Worm (Caenorhabditis elegans) whole organism, L1 larva: ENCODE measurements around the gene tub-1.

Source experiments
- aha-1 ChIP-seq: fragments of 150-350 bp; optimal IDR thresholded peaks from 2 replicates; lab custom pipeline; 2014; ENCODE audit warnings: missing biosample characterization, missing genetic modification characterization
- alr-1 ChIP-seq: fragments of 200-800 bp; sonication (Bioruptor generic); optimal IDR thresholded peaks from 2 replicates; lab custom pipeline; 2018; ENCODE audit warnings: borderline replicate concordance, mild to moderate bottlenecking, missing genetic modification characterization, missing compliant biosample characterization
- blmp-1 ChIP-seq: fragments of 150-350 bp; optimal IDR thresholded peaks from 2 replicates; lab custom pipeline; 2014; ENCODE audit warnings: missing biosample characterization, missing genetic modification characterization
- ceh-8 ChIP-seq: fragments of 200-800 bp; sonication (Bioruptor generic); optimal IDR thresholded peaks from 2 replicates; lab custom pipeline; 2018; ENCODE audit warnings: mild to moderate bottlenecking, missing genetic modification characterization, moderate library complexity, missing compliant biosample characterization
- ces-1 ChIP-seq: fragments of 150-350 bp; optimal IDR thresholded peaks from 2 replicates; lab custom pipeline; 2014; ENCODE audit warnings: missing biosample characterization, missing genetic modification reagents, missing genetic modification characterization
- dpl-1 ChIP-seq, 3 experiments: fragments of 150-350 bp in 2 of 3; sonication (generic microtip) in 1 of 3; optimal IDR thresholded peaks; 2 replicates each; lab custom pipeline; 2014 to 2017; ENCODE audit warnings: missing biosample characterization in 3 of 3, missing genetic modification characterization in 3 of 3, missing genetic modification reagents in 3 of 3
- dsc-1 ChIP-seq: sonication (generic microtip); optimal IDR thresholded peaks from 2 replicates; lab custom pipeline; 2016; ENCODE audit warnings: mild to moderate bottlenecking, missing genetic modification characterization, missing compliant biosample characterization
- efl-1 ChIP-seq, 4 experiments: fragments of 150-350 bp; optimal IDR thresholded peaks in 3 of 4; peaks in 1 of 4; 1 replicate in 1 of 4; 2 replicates in 3 of 4; lab custom pipeline; 2014; ENCODE audit warnings: missing biosample characterization in 2 of 4, missing genetic modification characterization in 2 of 4, missing genetic modification reagents in 2 of 4
- efl-3 ChIP-seq: fragments of 200-800 bp; sonication (Bioruptor generic); optimal IDR thresholded peaks from 2 replicates; lab custom pipeline; 2018; ENCODE audit warnings: mild to moderate bottlenecking, missing genetic modification characterization, missing compliant biosample characterization
- elt-2 ChIP-seq: sonication (generic microtip); optimal IDR thresholded peaks from 2 replicates; lab custom pipeline; 2016; ENCODE audit warnings: missing genetic modification characterization, mild to moderate bottlenecking, inconsistent platforms, missing compliant biosample characterization, missing genetic modification reagents
- ets-5 ChIP-seq: fragments of 200-800 bp; sonication (Bioruptor generic); IDR thresholded peaks from 2 replicates; pipeline ENCODE4 v1.3.6; 2022; ENCODE audit warnings: missing genetic modification characterization, missing compliant biosample characterization
- fkh-10 ChIP-seq: sonication (generic microtip); optimal IDR thresholded peaks from 2 replicates; lab custom pipeline; 2017; ENCODE audit warnings: missing biosample characterization, missing genetic modification reagents, missing genetic modification characterization
- fkh-4 ChIP-seq: sonication (generic microtip); optimal IDR thresholded peaks from 2 replicates; lab custom pipeline; 2016; ENCODE audit warnings: missing compliant biosample characterization, missing genetic modification characterization, borderline replicate concordance
- fos-1 ChIP-seq: fragments of 150-350 bp; optimal IDR thresholded peaks from 2 replicates; lab custom pipeline; 2014; ENCODE audit warnings: missing biosample characterization, missing genetic modification characterization
- grh-1 ChIP-seq: fragments of 200-800 bp; sonication (Bioruptor generic); IDR thresholded peaks from 2 replicates; pipeline ENCODE4 v1.3.6; 2022; ENCODE audit warnings: missing genetic modification reagents, missing genetic modification characterization, missing compliant biosample characterization
- hpl-2 ChIP-seq: fragments of 150-350 bp; optimal IDR thresholded peaks from 2 replicates; lab custom pipeline; 2014; ENCODE audit warnings: missing biosample characterization, missing genetic modification reagents, missing genetic modification characterization
- irx-1 ChIP-seq: sonication (generic microtip); optimal IDR thresholded peaks from 2 replicates; lab custom pipeline; 2016; ENCODE audit warnings: missing genetic modification characterization, missing compliant biosample characterization
- jun-1 ChIP-seq: fragments of 150-350 bp; optimal IDR thresholded peaks from 2 replicates; lab custom pipeline; 2014; ENCODE audit warnings: missing biosample characterization, missing genetic modification reagents, missing genetic modification characterization
- lin-14 ChIP-seq: fragments of 200-800 bp; sonication (Bioruptor generic); optimal IDR thresholded peaks from 2 replicates; lab custom pipeline; 2018; ENCODE audit warnings: mild to moderate bottlenecking, missing genetic modification characterization, moderate library complexity, missing compliant biosample characterization
- lin-35 ChIP-seq, 2 experiments: fragments of 150-350 bp; optimal IDR thresholded peaks; 2 replicates each; lab custom pipeline; 2014; ENCODE audit warnings: missing biosample characterization in 2 of 2, missing genetic modification characterization in 2 of 2, missing genetic modification reagents in 2 of 2
- lir-3 ChIP-seq: sonication (generic microtip); optimal IDR thresholded peaks from 2 replicates; lab custom pipeline; 2016; ENCODE audit warnings: mild to moderate bottlenecking, missing genetic modification characterization, moderate library complexity, missing compliant biosample characterization; ENCODE audit not compliant: poor library complexity
- lsy-2 ChIP-seq, 2 experiments: fragments of 150-350 bp; optimal IDR thresholded peaks; 2 replicates each; lab custom pipeline; 2014; ENCODE audit warnings: missing biosample characterization in 2 of 2, missing genetic modification characterization in 2 of 2
- mab-9 ChIP-seq: fragments of 200-800 bp; sonication (Bioruptor generic); IDR thresholded peaks from 2 replicates; pipeline ENCODE4 v1.3.6; 2022; ENCODE audit warnings: missing genetic modification reagents, missing genetic modification characterization, missing compliant biosample characterization
- mdl-1 ChIP-seq, 2 experiments: fragments of 150-350 bp; optimal IDR thresholded peaks; 2 replicates each; lab custom pipeline; 2014 to 2017; ENCODE audit warnings: missing biosample characterization in 2 of 2, missing genetic modification characterization in 2 of 2, inconsistent platforms in 1 of 2
- mep-1 ChIP-seq: fragments of 150-350 bp; optimal IDR thresholded peaks from 2 replicates; lab custom pipeline; 2014; ENCODE audit warnings: missing biosample characterization, missing genetic modification characterization
- nhr-19 ChIP-seq: fragments of 200-800 bp; sonication (Bioruptor generic); conservative IDR thresholded peaks from 2 replicates; pipeline ENCODE4 v1.3.6; 2022; ENCODE audit warnings: missing genetic modification characterization, missing compliant biosample characterization
- nhr-20 ChIP-seq: sonication (generic microtip); optimal IDR thresholded peaks from 2 replicates; lab custom pipeline; 2016; ENCODE audit warnings: mild to moderate bottlenecking, missing genetic modification characterization, missing compliant biosample characterization
- nhr-71 ChIP-seq: sonication (generic microtip); optimal IDR thresholded peaks from 2 replicates; lab custom pipeline; 2016; ENCODE audit warnings: mild to moderate bottlenecking, missing genetic modification characterization, moderate library complexity, missing compliant biosample characterization
- nhr-84 ChIP-seq: sonication (generic microtip); optimal IDR thresholded peaks from 2 replicates; lab custom pipeline; 2017; ENCODE audit warnings: missing biosample characterization, missing genetic modification characterization
- nhr-85 ChIP-seq: sonication (generic microtip); peaks from one replicate; lab custom pipeline; 2016; ENCODE audit warnings: missing genetic modification characterization, inconsistent platforms, missing compliant biosample characterization
- pag-3 ChIP-seq: sonication (generic microtip); optimal IDR thresholded peaks from 2 replicates; lab custom pipeline; 2017; ENCODE audit warnings: missing genetic modification characterization, mild to moderate bottlenecking, missing compliant biosample characterization, antibody characterized with exemption, borderline replicate concordance; ENCODE audit not compliant: insufficient read depth
- pax-3 ChIP-seq: fragments of 200-800 bp; sonication (Bioruptor generic); optimal IDR thresholded peaks from 2 replicates; lab custom pipeline; 2018; ENCODE audit warnings: mild to moderate bottlenecking, missing genetic modification characterization, moderate library complexity, missing compliant biosample characterization
- pqm-1 ChIP-seq: sonication (generic microtip); optimal IDR thresholded peaks from 3 replicates; lab custom pipeline; 2017; ENCODE audit warnings: missing biosample characterization, missing genetic modification characterization
- rnt-1 ChIP-seq: sonication (generic microtip); optimal IDR thresholded peaks from 2 replicates; lab custom pipeline; 2016; ENCODE audit warnings: mild to moderate bottlenecking, missing genetic modification characterization, moderate library complexity, missing compliant biosample characterization
- skn-1 ChIP-seq: fragments of 150-350 bp; optimal IDR thresholded peaks from 2 replicates; lab custom pipeline; 2014; ENCODE audit warnings: missing biosample characterization, missing genetic modification characterization
- snpc-4 ChIP-seq: fragments of 150-350 bp; optimal IDR thresholded peaks from 2 replicates; lab custom pipeline; 2014; ENCODE audit warnings: missing biosample characterization, missing genetic modification characterization
- snu-23 ChIP-seq: sonication (generic microtip); optimal IDR thresholded peaks from 2 replicates; lab custom pipeline; 2016; ENCODE audit warnings: missing genetic modification characterization, missing compliant biosample characterization
- sox-4 ChIP-seq: sonication (generic microtip); optimal IDR thresholded peaks from 2 replicates; lab custom pipeline; 2016; ENCODE audit warnings: missing genetic modification characterization, missing compliant biosample characterization
- sptf-1 ChIP-seq: fragments of 150-350 bp; optimal IDR thresholded peaks from 2 replicates; lab custom pipeline; 2014; ENCODE audit warnings: missing biosample characterization, missing genetic modification characterization
- unc-130 ChIP-seq: fragments of 150-350 bp; optimal IDR thresholded peaks from 2 replicates; lab custom pipeline; 2017; ENCODE audit warnings: missing biosample characterization, missing genetic modification characterization, inconsistent platforms
- unc-30 ChIP-seq: sonication (generic microtip); optimal IDR thresholded peaks from 2 replicates; lab custom pipeline; 2017; ENCODE audit warnings: missing biosample characterization, missing genetic modification characterization
- unc-86 ChIP-seq: sonication (generic microtip); optimal IDR thresholded peaks from 2 replicates; lab custom pipeline; 2016; ENCODE audit warnings: missing genetic modification characterization, missing compliant biosample characterization
- unc-98 ChIP-seq: fragments of 200-800 bp; sonication (Bioruptor generic); IDR thresholded peaks from 2 replicates; pipeline ENCODE4 v1.3.6; 2022; ENCODE audit warnings: missing genetic modification characterization, missing compliant biosample characterization
- vab-15 ChIP-seq: sonication (generic microtip); optimal IDR thresholded peaks from 2 replicates; lab custom pipeline; 2017; ENCODE audit warnings: missing genotype, mild to moderate bottlenecking, missing genetic modification characterization, missing compliant biosample characterization
- xbp-1 ChIP-seq: sonication (generic microtip); optimal IDR thresholded peaks from 2 replicates; lab custom pipeline; 2016; ENCODE audit warnings: missing genetic modification characterization, missing compliant biosample characterization
- ztf-4 ChIP-seq: fragments of 150-350 bp; optimal IDR thresholded peaks from 2 replicates; lab custom pipeline; 2014; ENCODE audit warnings: missing biosample characterization, missing genetic modification characterization

The tub-1 gene

ce11 chrII:8104998-8105397, 51.7 kb downstream of the tub-1 start, which contains the start of gene sfxn-5:
sfxn-5 (minus strand) TSS chrII:8105052.
- peak; percentile 12 for TF ChIP-seq nhr-19
- TF ChIP-seq aha-1, result no peak
- TF ChIP-seq snpc-4 (tag; lab: Kevin White, UChicago), result no peak
- TF ChIP-seq nhr-84 (tag; lab: Kevin White, UChicago), result no peak
- no peak for TF ChIP-seq xbp-1
- no peak for TF ChIP-seq grh-1 (GFP tag; lab: Robert Waterston, UW)
- no peak for TF ChIP-seq pqm-1 (tag; lab: Kevin White, UChicago)
- peak in 1 of 2 experiments; percentile 1 for TF ChIP-seq mdl-1 (tag; optimal IDR thresholded peaks at IDR 0.05; lab: Kevin White, UChicago)
- TF ChIP-seq ztf-4, result no peak
- no peak for TF ChIP-seq unc-98 (GFP tag; lab: Robert Waterston, UW)
- no peak for TF ChIP-seq elt-2 (tag; lab: Kevin White, UChicago)
- TF ChIP-seq alr-1 (tag; lab: Kevin White, UChicago), result no peak
- no peak for TF ChIP-seq vab-15 (tag; lab: Kevin White, UChicago)
- no peak for TF ChIP-seq ets-5
- TF ChIP-seq fkh-4 (tag; lab: Kevin White, UChicago), result no peak
- no peak for TF ChIP-seq sox-4 (tag; lab: Kevin White, UChicago)
- TF ChIP-seq hpl-2 (GFP tag; lab: Kevin White, UChicago), result no peak
- TF ChIP-seq efl-3 (GFP tag; lab: Kevin White, UChicago), result no peak
- no peak for TF ChIP-seq unc-30 (tag; lab: Kevin White, UChicago)
- TF ChIP-seq pax-3 (tag; lab: Kevin White, UChicago), result no peak
- TF ChIP-seq skn-1 (tag; lab: Kevin White, UChicago), result no peak
- TF ChIP-seq efl-1 (optimal IDR thresholded peaks at IDR 0.05; lab: Kevin White, UChicago), result peak in 1 of 2 experiments; percentile 25
- peak in 1 of 2 experiments; percentile 1 for TF ChIP-seq efl-1 (GFP tag; optimal IDR thresholded peaks at IDR 0.05 in 1 of 2; lab: Kevin White, UChicago)
- peak; percentile 82 for TF ChIP-seq lin-14 (GFP tag; lab: Kevin White, UChicago)
- peak; percentile 11 for TF ChIP-seq fos-1 (tag; lab: Kevin White, UChicago)
- peak; percentile 34 for TF ChIP-seq pag-3
- no peak for TF ChIP-seq ces-1 (GFP tag; lab: Kevin White, UChicago)
- TF ChIP-seq jun-1 (tag; lab: Kevin White, UChicago), result no peak
- no peak for TF ChIP-seq irx-1 (tag; lab: Kevin White, UChicago)
- peak; percentile 90 for TF ChIP-seq blmp-1
- TF ChIP-seq snu-23 (GFP tag; lab: Kevin White, UChicago), result peak; percentile 59
- peak; percentile 45 for TF ChIP-seq rnt-1 (tag; lab: Kevin White, UChicago)
- peak; percentile 54 for TF ChIP-seq nhr-85
- peak; percentile 23 for TF ChIP-seq unc-130 (tag; lab: Kevin White, UChicago)
- TF ChIP-seq lin-35 (GFP tag; optimal IDR thresholded peaks at IDR 0.05; lab: Kevin White, UChicago), result peak in 1 of 2 experiments; percentile 33
- peak; percentile 20 for TF ChIP-seq nhr-20 (tag; lab: Kevin White, UChicago)
- TF ChIP-seq ceh-8 (GFP tag; lab: Kevin White, UChicago), result no peak
- no peak for TF ChIP-seq dsc-1 (tag; lab: Kevin White, UChicago)
- no peak for TF ChIP-seq lir-3 (tag; lab: Kevin White, UChicago)
- TF ChIP-seq mep-1 (tag; lab: Kevin White, UChicago), result peak; percentile 73
- no peak for TF ChIP-seq sptf-1 (tag; lab: Kevin White, UChicago)
- peak; percentile 2 to 63 for TF ChIP-seq lsy-2 (tag; optimal IDR thresholded peaks at IDR 0.05; lab: Kevin White, UChicago)
- TF ChIP-seq dpl-1 (GFP tag; optimal IDR thresholded peaks at IDR 0.05; lab: Kevin White, UChicago), result peak in 2 of 3 experiments; percentile 5 to 32
- TF ChIP-seq unc-86, result no peak
- TF ChIP-seq fkh-10, result no peak
- TF ChIP-seq mab-9 (GFP tag; lab: Robert Waterston, UW), result no peak
- peak; percentile 68 for TF ChIP-seq nhr-71 (tag; lab: Kevin White, UChicago)
- TF ChIP-seq, all 84 proteins: peak for 17
